Worm (Caenorhabditis elegans): ENCODE results near the gene F43B10.1.

- TF ChIP-seq ztf-29 (GFP tag; IDR thresholded peaks at IDR 0.05) (no peak), flt-1 (GFP tag; IDR thresholded peaks at IDR 0.05) (no peak), ztf-23 (GFP tag; IDR thresholded peaks at IDR 0.05) (no peak), cog-1 (tag; optimal IDR thresholded peaks at IDR 0.05) (no peak), T22C8.4 (GFP tag; IDR thresholded peaks at IDR 0.05) (no peak), klf-2 (GFP tag; conservative IDR thresholded peaks at IDR 0.05) (no peak), med-1 (GFP tag; optimal IDR thresholded peaks at IDR 0.05; ENCODE audit: insufficient read depth) (no peak)
Measured at ce11 chrX:16629773-16630172, 32.9 kb downstream of the F43B10.1 start.
